Fruit fly (Drosophila melanogaster) whole organism: ENCODE results near the gene AOX2.

Experiments used
- CG8478 ChIP-seq: fragments of >200 bp; optimal IDR thresholded peaks from 2 replicates; lab custom pipeline; 2018; ENCODE audit warnings: inconsistent platforms
- Dll ChIP-seq: fragments of >200 bp; optimal IDR thresholded peaks from 2 replicates; lab custom pipeline; 2017
- EcR ChIP-seq, 2 experiments: fragments of >200 bp; optimal IDR thresholded peaks; 2 replicates each; lab custom pipeline; 2017; ENCODE audit warnings: missing biosample characterization in 2 of 2, missing genetic modification characterization in 2 of 2, missing genetic modification reagents in 2 of 2
- pan ChIP-seq: fragments of >200 bp; optimal IDR thresholded peaks from 2 replicates; lab custom pipeline; 2017
- psq ChIP-seq: fragments of >200 bp; optimal IDR thresholded peaks from 2 replicates; lab custom pipeline; 2017
- usp ChIP-seq: fragments of >200 bp; optimal IDR thresholded peaks from 2 replicates; lab custom pipeline; 2017; ENCODE audit warnings: missing biosample characterization, missing genetic modification characterization, mixed read lengths

AOX2 gene

dm6 chr3R:15566340-15566739, 24.1 kb upstream of the AOX2 start:
- TF ChIP-seq EcR (GFP tag; optimal IDR thresholded peaks at IDR 0.05; lab: Kevin White, UChicago) = no peak
- no peak for TF ChIP-seq CG8478 (lab: Kevin White, UChicago)
- TF ChIP-seq usp (GFP tag; lab: Kevin White, UChicago) = no peak
- TF ChIP-seq Dll (lab: Kevin White, UChicago) = no peak
- TF ChIP-seq pan (lab: Kevin White, UChicago) = no peak
- TF ChIP-seq psq (lab: Kevin White, UChicago) = no peak

dm6 chr3R:15557308-15557707, 15.1 kb upstream of the AOX2 start:
- no peak for TF ChIP-seq pan (lab: Kevin White, UChicago)
- TF ChIP-seq EcR (GFP tag; optimal IDR thresholded peaks at IDR 0.05; lab: Kevin White, UChicago) = no peak
- TF ChIP-seq CG8478 (lab: Kevin White, UChicago) = no peak
- TF ChIP-seq usp (GFP tag; lab: Kevin White, UChicago) = no peak

- TF ChIP-seq CG8478 (lab: Kevin White, UChicago) (no peak), EcR (GFP tag; optimal IDR thresholded peaks at IDR 0.05; lab: Kevin White, UChicago) (no peak), psq (lab: Kevin White, UChicago) (no peak), usp (GFP tag; lab: Kevin White, UChicago) (no peak), Dll (lab: Kevin White, UChicago) (no peak), pan (lab: Kevin White, UChicago) (no peak)
Measured at dm6 chr3R:15556524-15556923, 14.3 kb upstream of the AOX2 start.

- TF ChIP-seq psq (lab: Kevin White, UChicago) = no peak
- TF ChIP-seq usp (GFP tag; lab: Kevin White, UChicago) = no peak
- TF ChIP-seq Dll (lab: Kevin White, UChicago) = no peak
- no peak for TF ChIP-seq CG8478 (lab: Kevin White, UChicago)
- no peak for TF ChIP-seq EcR (GFP tag; optimal IDR thresholded peaks at IDR 0.05; lab: Kevin White, UChicago)
- no peak for TF ChIP-seq pan (lab: Kevin White, UChicago)
Measured at dm6 chr3R:15554733-15555132, 12.5 kb upstream of the AOX2 start.

dm6 chr3R:15553566-15553965, 11.4 kb upstream of the AOX2 start:
- TF ChIP-seq CG8478 (lab: Kevin White, UChicago) (no peak), EcR (GFP tag; optimal IDR thresholded peaks at IDR 0.05; lab: Kevin White, UChicago) (no peak), Dll (lab: Kevin White, UChicago) (no peak)

- TF ChIP-seq psq (lab: Kevin White, UChicago) = no peak
- no peak for TF ChIP-seq usp (GFP tag; lab: Kevin White, UChicago)
- TF ChIP-seq CG8478 (lab: Kevin White, UChicago) = no peak
- TF ChIP-seq EcR (GFP tag; optimal IDR thresholded peaks at IDR 0.05; lab: Kevin White, UChicago) = no peak
- no peak for TF ChIP-seq Dll (lab: Kevin White, UChicago)
- no peak for TF ChIP-seq pan (lab: Kevin White, UChicago)
Measured at dm6 chr3R:15552733-15553132, 10.5 kb upstream of the AOX2 start, which contains the start of gene AOX4. Gene AOX4, minus strand, starts transcription at chr3R:15552833.

dm6 chr3R:15547827-15548517, 5.8 kb upstream of the AOX2 start, which contains the start of gene AOX3:
Gene AOX3, minus strand, starts transcription at chr3R:15548188.
- no peak for TF ChIP-seq usp (GFP tag; lab: Kevin White, UChicago)
- no peak for TF ChIP-seq EcR (GFP tag; optimal IDR thresholded peaks at IDR 0.05; lab: Kevin White, UChicago)
- TF ChIP-seq psq (lab: Kevin White, UChicago) = no peak
- TF ChIP-seq Dll (lab: Kevin White, UChicago) = no peak
- no peak for TF ChIP-seq pan (lab: Kevin White, UChicago)
- TF ChIP-seq CG8478 (lab: Kevin White, UChicago) = no peak

- no peak for TF ChIP-seq pan (lab: Kevin White, UChicago)
- no peak for TF ChIP-seq EcR (GFP tag; optimal IDR thresholded peaks at IDR 0.05; lab: Kevin White, UChicago)
- no peak for TF ChIP-seq usp (GFP tag; lab: Kevin White, UChicago)
- TF ChIP-seq Dll (lab: Kevin White, UChicago) = no peak
- no peak for TF ChIP-seq CG8478 (lab: Kevin White, UChicago)
- TF ChIP-seq psq (lab: Kevin White, UChicago) = no peak
Measured at dm6 chr3R:15547226-15547625, 5.0 kb upstream of the AOX2 start.

dm6 chr3R:15540932-15541331, 1.3 kb downstream of the AOX2 start:
- TF ChIP-seq Dll (lab: Kevin White, UChicago) = no peak
- TF ChIP-seq EcR (GFP tag; optimal IDR thresholded peaks at IDR 0.05; lab: Kevin White, UChicago) = no peak
- no peak for TF ChIP-seq CG8478 (lab: Kevin White, UChicago)
- TF ChIP-seq usp (GFP tag; lab: Kevin White, UChicago) = no peak
- TF ChIP-seq psq (lab: Kevin White, UChicago) = no peak
- TF ChIP-seq pan (lab: Kevin White, UChicago) = no peak

- TF ChIP-seq usp (GFP tag; lab: Kevin White, UChicago) = no peak
- TF ChIP-seq psq (lab: Kevin White, UChicago) = no peak
- TF ChIP-seq pan (lab: Kevin White, UChicago) = no peak
- no peak for TF ChIP-seq Dll (lab: Kevin White, UChicago)
- TF ChIP-seq CG8478 (lab: Kevin White, UChicago) = no peak
- TF ChIP-seq EcR (GFP tag; optimal IDR thresholded peaks at IDR 0.05; lab: Kevin White, UChicago) = no peak
Measured at dm6 chr3R:15536918-15537716, 5.1 kb downstream of the AOX2 start, which contains the start of gene AOX1. Gene AOX1, minus strand, starts transcription at chr3R:15537292.

- TF ChIP-seq psq (lab: Kevin White, UChicago) (no peak), Dll (lab: Kevin White, UChicago) (no peak), usp (GFP tag; lab: Kevin White, UChicago) (no peak), CG8478 (lab: Kevin White, UChicago) (no peak), pan (lab: Kevin White, UChicago) (no peak)
Measured at dm6 chr3R:15531373-15531772, 10.8 kb downstream of the AOX2 start, which contains the start of gene CG31296. Gene CG31296, minus strand, starts transcription at chr3R:15531473.
